Worm (Caenorhabditis elegans) whole organism, L3 larva: Measurements from ENCODE around the gene M03A1.8.

Experiments used
- R02D3.7 ChIP-seq: fragments of 150-350 bp; optimal IDR thresholded peaks from 2 replicates; lab custom pipeline; 2014; ENCODE audit warnings: missing biosample characterization, missing genetic modification characterization
- ZK546.5 ChIP-seq: sonication (generic microtip); optimal IDR thresholded peaks from 2 replicates; lab custom pipeline; 2017; ENCODE audit warnings: missing biosample characterization, missing genetic modification characterization
- aly-2 ChIP-seq: fragments of 150-350 bp; optimal IDR thresholded peaks from 2 replicates; lab custom pipeline; 2014; ENCODE audit warnings: missing biosample characterization, missing genetic modification characterization
- ama-1 ChIP-seq: fragments of 150-350 bp; optimal IDR thresholded peaks from 2 replicates; lab custom pipeline; 2018
- ceh-16 ChIP-seq: sonication (generic microtip); optimal IDR thresholded peaks from 2 replicates; lab custom pipeline; 2017; ENCODE audit warnings: missing biosample characterization, missing genetic modification characterization
- ceh-28 ChIP-seq: fragments of 150-350 bp; optimal IDR thresholded peaks from 2 replicates; lab custom pipeline; 2014; ENCODE audit warnings: missing biosample characterization, missing genetic modification reagents, missing genetic modification characterization
- ceh-9 ChIP-seq: sonication (generic microtip); optimal IDR thresholded peaks from 2 replicates; lab custom pipeline; 2018; ENCODE audit warnings: missing biosample characterization, missing genetic modification characterization
- egl-27 ChIP-seq: sonication (generic microtip); optimal IDR thresholded peaks from 4 replicates; lab custom pipeline; 2017; ENCODE audit warnings: missing biosample characterization, missing genetic modification reagents, missing genetic modification characterization
- egl-5 ChIP-seq: fragments of 150-350 bp; optimal IDR thresholded peaks from 2 replicates; lab custom pipeline; 2017; ENCODE audit warnings: missing biosample characterization, missing genetic modification reagents, missing genetic modification characterization, inconsistent platforms
- elt-1 ChIP-seq: fragments of 150-350 bp; optimal IDR thresholded peaks from 2 replicates; lab custom pipeline; 2014; ENCODE audit warnings: missing biosample characterization, missing genetic modification characterization
- elt-2 ChIP-seq: sonication (generic microtip); optimal IDR thresholded peaks from 2 replicates; lab custom pipeline; 2016; ENCODE audit warnings: missing genetic modification reagents, mild to moderate bottlenecking, missing genetic modification characterization, missing compliant biosample characterization
- elt-3 ChIP-seq, 3 experiments: fragments of 150-350 bp in 1 of 3; sonication (generic microtip) in 2 of 3; optimal IDR thresholded peaks; 2 replicates in 2 of 3; 4 replicates in 1 of 3; lab custom pipeline; 2014 to 2017; ENCODE audit warnings: missing biosample characterization in 3 of 3, missing genetic modification characterization in 3 of 3
- fkh-10 ChIP-seq: sonication (generic microtip); optimal IDR thresholded peaks from 2 replicates; lab custom pipeline; 2017; ENCODE audit warnings: missing biosample characterization, missing genetic modification reagents, missing genetic modification characterization
- hmg-11 ChIP-seq: sonication (generic microtip); optimal IDR thresholded peaks from 2 replicates; lab custom pipeline; 2016; ENCODE audit warnings: missing genetic modification characterization, missing compliant biosample characterization
- jun-1 ChIP-seq: fragments of 150-350 bp; optimal IDR thresholded peaks from 2 replicates; lab custom pipeline; 2014; ENCODE audit warnings: missing biosample characterization, missing genetic modification reagents, missing genetic modification characterization
- lin-15B ChIP-seq: fragments of 150-350 bp; optimal IDR thresholded peaks from 2 replicates; lab custom pipeline; 2014; ENCODE audit warnings: missing biosample characterization, missing genetic modification characterization
- lin-39 ChIP-seq: fragments of 150-350 bp; optimal IDR thresholded peaks from 2 replicates; lab custom pipeline; 2018; ENCODE audit warnings: missing biosample characterization, missing genetic modification reagents, missing genetic modification characterization
- lsy-12 ChIP-seq: sonication (generic microtip); optimal IDR thresholded peaks from 2 replicates; lab custom pipeline; 2016; ENCODE audit warnings: mild to moderate bottlenecking, missing genetic modification characterization, missing compliant biosample characterization
- mml-1 ChIP-seq: fragments of 150-350 bp; sonication (generic microtip); optimal IDR thresholded peaks from 3 replicates; lab custom pipeline; 2014; ENCODE audit warnings: missing biosample characterization, missing genetic modification characterization
- nfya-1 ChIP-seq: sonication (generic microtip); optimal IDR thresholded peaks from 2 replicates; lab custom pipeline; 2017; ENCODE audit warnings: missing genetic modification characterization, mild to moderate bottlenecking, missing compliant biosample characterization, antibody characterized with exemption, moderate library complexity; ENCODE audit not compliant: insufficient read depth
- nhr-11 ChIP-seq: fragments of 150-350 bp; optimal IDR thresholded peaks from 2 replicates; lab custom pipeline; 2014; ENCODE audit warnings: missing biosample characterization, missing genetic modification characterization
- nhr-237 ChIP-seq: fragments of 150-350 bp; optimal IDR thresholded peaks from 2 replicates; lab custom pipeline; 2014; ENCODE audit warnings: missing biosample characterization, missing genetic modification characterization
- nhr-25 ChIP-seq: sonication (generic microtip); optimal IDR thresholded peaks from 2 replicates; lab custom pipeline; 2017; ENCODE audit warnings: missing biosample characterization, missing genetic modification characterization
- nhr-28 ChIP-seq: fragments of 150-350 bp; optimal IDR thresholded peaks from 2 replicates; lab custom pipeline; 2014; ENCODE audit warnings: missing biosample characterization, missing genetic modification characterization
- nhr-67 ChIP-seq: fragments of 150-350 bp; optimal IDR thresholded peaks from 2 replicates; lab custom pipeline; 2014; ENCODE audit warnings: missing biosample characterization, missing genetic modification characterization
- nhr-76 ChIP-seq: fragments of 150-350 bp; sonication (generic microtip); optimal IDR thresholded peaks from 5 replicates; lab custom pipeline; 2014; ENCODE audit warnings: missing biosample characterization, missing genetic modification characterization
- nhr-77 ChIP-seq: fragments of 150-350 bp; optimal IDR thresholded peaks from 2 replicates; lab custom pipeline; 2014; ENCODE audit warnings: missing biosample characterization, missing genetic modification characterization
- pqm-1 ChIP-seq: fragments of 150-350 bp; optimal IDR thresholded peaks from 2 replicates; lab custom pipeline; 2017; ENCODE audit warnings: missing biosample characterization, missing genetic modification characterization, inconsistent platforms
- sea-2 ChIP-seq: fragments of 150-350 bp; sonication (generic microtip); optimal IDR thresholded peaks from 4 replicates; lab custom pipeline; 2014; ENCODE audit warnings: missing biosample characterization, missing genetic modification reagents, missing genetic modification characterization
- skn-1 ChIP-seq: fragments of 150-350 bp; optimal IDR thresholded peaks from 2 replicates; lab custom pipeline; 2014; ENCODE audit warnings: missing biosample characterization, missing genetic modification characterization
- snpc-4 ChIP-seq: fragments of 150-350 bp; optimal IDR thresholded peaks from 2 replicates; lab custom pipeline; 2014; ENCODE audit warnings: missing biosample characterization, missing genetic modification characterization
- unc-39 ChIP-seq: sonication (generic microtip); optimal IDR thresholded peaks from 4 replicates; lab custom pipeline; 2017; ENCODE audit warnings: missing biosample characterization, missing genetic modification characterization
- zag-1 ChIP-seq: fragments of 150-350 bp; optimal IDR thresholded peaks from 2 replicates; lab custom pipeline; 2014; ENCODE audit warnings: missing biosample characterization, missing genetic modification characterization
- ztf-11 ChIP-seq: fragments of 150-350 bp; optimal IDR thresholded peaks from 2 replicates; lab custom pipeline; 2014; ENCODE audit warnings: missing biosample characterization, missing genetic modification characterization

Gene M03A1.8

ce11 chrII:4565205-4565604 is 5.1 kb downstream of the M03A1.8 start:
- TF ChIP-seq nhr-25: no peak
- TF ChIP-seq snpc-4 (tag; lab: Kevin White, UChicago): no peak
- TF ChIP-seq unc-39: no peak
- peak; percentile 24 for TF ChIP-seq lsy-12 (tag; lab: Kevin White, UChicago)
- peak; percentile 58 for TF ChIP-seq elt-2

ce11 chrII:4566237-4566636 is 6.1 kb downstream of the M03A1.8 start:
- TF ChIP-seq elt-1 (tag; lab: Kevin White, UChicago) (no peak), ceh-16 (tag; lab: Kevin White, UChicago) (no peak), snpc-4 (tag; lab: Kevin White, UChicago) (no peak), nhr-11 (no peak), pqm-1 (tag; lab: Kevin White, UChicago) (no peak)
- TF ChIP-seq, all 47 proteins: peak for 0

- no peak for TF ChIP-seq snpc-4 (tag; lab: Kevin White, UChicago)
- no peak for TF ChIP-seq jun-1 (tag; lab: Kevin White, UChicago)
- no peak for TF ChIP-seq ztf-11 (tag; lab: Kevin White, UChicago)
- TF ChIP-seq ceh-28 (tag; lab: Kevin White, UChicago): no peak
- TF ChIP-seq pqm-1 (tag; lab: Kevin White, UChicago): no peak
- no peak for TF ChIP-seq nhr-25
- no peak for TF ChIP-seq aly-2 (tag; lab: Kevin White, UChicago)
- TF ChIP-seq ceh-9 (tag; lab: Kevin White, UChicago): no peak
- TF ChIP-seq hmg-11: peak; percentile 60
- TF ChIP-seq nhr-28 (tag; lab: Kevin White, UChicago): no peak
- no peak for TF ChIP-seq elt-3 (tag; optimal IDR thresholded peaks at IDR 0.05; lab: Kevin White, UChicago)
- TF ChIP-seq nhr-67 (tag; lab: Kevin White, UChicago): no peak
- TF ChIP-seq nfya-1: peak; percentile 8
- TF ChIP-seq lsy-12 (tag; lab: Kevin White, UChicago): no peak
- no peak for TF ChIP-seq ama-1 (lab: Kevin White, UChicago)
- TF ChIP-seq mml-1 (tag; lab: Kevin White, UChicago): no peak
- no peak for TF ChIP-seq lin-15B (tag; lab: Kevin White, UChicago)
- no peak for TF ChIP-seq egl-5 (tag; lab: Kevin White, UChicago)
- TF ChIP-seq elt-1 (tag; lab: Kevin White, UChicago): no peak
- no peak for TF ChIP-seq fkh-10 (GFP tag; lab: Kevin White, UChicago)
- TF ChIP-seq ZK546.5: no peak
- TF ChIP-seq unc-39: no peak
- no peak for TF ChIP-seq sea-2
- TF ChIP-seq lin-39: peak; percentile 18
Observed at ce11 chrII:4571112-4571511, 11.0 kb downstream of the M03A1.8 start.

- TF ChIP-seq nhr-76 (tag; lab: Kevin White, UChicago) (no peak), nhr-237 (tag; lab: Kevin White, UChicago) (no peak)
Observed at ce11 chrII:4571868-4572267, 11.7 kb downstream of the M03A1.8 start, which contains the start of gene vab-1. Gene vab-1, plus strand, starts transcription at chrII:4572000.

ce11 chrII:4572579-4572978 is 12.4 kb downstream of the M03A1.8 start:
- no peak for TF ChIP-seq nhr-67 (tag; lab: Kevin White, UChicago)
- no peak for TF ChIP-seq elt-3 (tag; optimal IDR thresholded peaks at IDR 0.05; lab: Kevin White, UChicago)
- TF ChIP-seq nhr-237 (tag; lab: Kevin White, UChicago): no peak
- no peak for TF ChIP-seq pqm-1 (tag; lab: Kevin White, UChicago)
- TF ChIP-seq egl-5 (tag; lab: Kevin White, UChicago): no peak

ce11 chrII:4573084-4573483 is 12.9 kb downstream of the M03A1.8 start:
- TF ChIP-seq lin-39: no peak
- TF ChIP-seq aly-2 (tag; lab: Kevin White, UChicago): no peak
- no peak for TF ChIP-seq nhr-77
- TF ChIP-seq elt-1 (tag; lab: Kevin White, UChicago): peak; percentile 79
- TF ChIP-seq zag-1 (tag; lab: Kevin White, UChicago): no peak
- TF ChIP-seq nhr-25: peak; percentile 4
- no peak for TF ChIP-seq jun-1 (tag; lab: Kevin White, UChicago)
- TF ChIP-seq skn-1 (tag; lab: Kevin White, UChicago): no peak
- no peak for TF ChIP-seq lin-15B (tag; lab: Kevin White, UChicago)
- no peak for TF ChIP-seq nhr-76 (tag; lab: Kevin White, UChicago)
- no peak for TF ChIP-seq ceh-9 (tag; lab: Kevin White, UChicago)
- TF ChIP-seq R02D3.7 (tag; lab: Kevin White, UChicago): no peak
- no peak for TF ChIP-seq nhr-237 (tag; lab: Kevin White, UChicago)
- no peak for TF ChIP-seq egl-27 (tag; lab: Kevin White, UChicago)
